Worm (Caenorhabditis elegans): ENCODE results near the gene ugt-29.

DNA sequence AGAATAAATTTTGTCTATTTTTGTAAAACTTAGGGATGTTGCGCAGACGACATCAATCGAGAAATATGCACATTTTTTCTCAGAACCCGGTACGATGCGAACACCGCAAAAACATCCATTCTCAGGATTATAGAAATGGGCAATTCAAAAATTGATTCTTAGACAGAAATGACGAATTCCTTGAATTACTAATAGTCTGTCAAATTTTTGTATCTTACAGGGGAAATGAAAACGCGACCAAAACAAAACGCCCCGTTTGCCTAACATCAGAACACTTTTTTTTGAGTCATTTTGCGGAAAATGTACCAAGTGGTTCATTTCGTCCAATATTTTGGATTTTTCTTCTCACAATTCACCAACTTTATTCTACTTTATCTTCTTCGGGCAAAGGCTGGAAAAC, 44.0 kb upstream of the ugt-29 start, which contains the start of gene str-134:
- TF ChIP-seq ceh-48 (tag; optimal IDR thresholded peaks at IDR 0.05): no peak
- no peak for TF ChIP-seq nhr-11 (tag; optimal IDR thresholded peaks at IDR 0.05)
- TF ChIP-seq nfya-1 (tag; optimal IDR thresholded peaks at IDR 0.05): no peak
- TF ChIP-seq ceh-22 (tag; optimal IDR thresholded peaks at IDR 0.05): no peak
- no peak for TF ChIP-seq ztf-16 (tag; optimal IDR thresholded peaks at IDR 0.05)
- TF ChIP-seq hlh-30 (tag; optimal IDR thresholded peaks at IDR 0.05; ENCODE audit: insufficient read depth): no peak
- no peak for TF ChIP-seq F13H6.1 (tag; optimal IDR thresholded peaks at IDR 0.05)
- no peak for TF ChIP-seq pqm-1 (tag; optimal IDR thresholded peaks at IDR 0.05)
- TF ChIP-seq zip-5 (tag; optimal IDR thresholded peaks at IDR 0.05): no peak
- TF ChIP-seq sox-2 (GFP tag; IDR thresholded peaks at IDR 0.05): no peak
- no peak for TF ChIP-seq fax-1 (tag; optimal IDR thresholded peaks at IDR 0.05)
- TF ChIP-seq unc-55 (GFP tag; optimal IDR thresholded peaks at IDR 0.05): no peak
